Worm (Caenorhabditis elegans) whole organism, early embryonic: ENCODE data around the gene srh-36.

Experiments used
- F13C5.2 ChIP-seq: sonication (generic microtip); optimal IDR thresholded peaks from 2 replicates; lab custom pipeline; 2017; ENCODE audit warnings: mild to moderate bottlenecking, missing genetic modification characterization, inconsistent platforms, missing compliant biosample characterization
- aly-1 ChIP-seq: sonication (generic microtip); optimal IDR thresholded peaks from 2 replicates; lab custom pipeline; 2016; ENCODE audit warnings: missing genetic modification characterization, missing compliant biosample characterization
- ama-1 ChIP-seq: fragments of 150-350 bp; optimal IDR thresholded peaks from 2 replicates; lab custom pipeline; 2014
- hmg-4 ChIP-seq: fragments of 200-800 bp; sonication (Bioruptor generic); optimal IDR thresholded peaks from 2 replicates; lab custom pipeline; 2018; ENCODE audit warnings: mild to moderate bottlenecking, missing genetic modification characterization, missing compliant biosample characterization
- pes-1 ChIP-seq: fragments of 200-800 bp; sonication (Bioruptor generic); IDR thresholded peaks from 2 replicates; pipeline ENCODE4 v1.3.6; 2022; ENCODE audit warnings: missing genetic modification reagents, missing genetic modification characterization, missing compliant biosample characterization
- sea-1 ChIP-seq: fragments of 200-800 bp; sonication (Bioruptor generic); conservative IDR thresholded peaks from 2 replicates; pipeline ENCODE4 v1.3.6; 2022; ENCODE audit warnings: missing genetic modification characterization, missing compliant biosample characterization

- no peak for TF ChIP-seq aly-1 (tag; lab: Kevin White, UChicago)
- no peak for TF ChIP-seq F13C5.2
- no peak for TF ChIP-seq pes-1 (GFP tag; lab: Robert Waterston, UW)
- TF ChIP-seq ama-1 (lab: Kevin White, UChicago) = no peak
- TF ChIP-seq hmg-4 (GFP tag; lab: Kevin White, UChicago) = no peak
- TF ChIP-seq sea-1 (GFP tag; lab: Robert Waterston, UW) = no peak
These were observed 43.4 kb upstream of the srh-36 start, which contains the start of gene srh-240 for ce11 chrV:2864899-2865298.
